Worm (Caenorhabditis elegans) whole organism, L3 larva: ENCODE measurements around the gene ztf-18.

ENCODE experiments used
- ama-1 ChIP-seq: fragments of 150-350 bp; optimal IDR thresholded peaks from 2 replicates; lab custom pipeline; 2018
- ceh-16 ChIP-seq: sonication (generic microtip); optimal IDR thresholded peaks from 2 replicates; lab custom pipeline; 2017; ENCODE audit warnings: missing biosample characterization, missing genetic modification characterization
- elt-3 ChIP-seq, 3 experiments: fragments of 150-350 bp in 1 of 3; sonication (generic microtip) in 2 of 3; optimal IDR thresholded peaks; 2 replicates in 2 of 3; 4 replicates in 1 of 3; lab custom pipeline; 2014 to 2017; ENCODE audit warnings: missing biosample characterization in 3 of 3, missing genetic modification characterization in 3 of 3
- fos-1 ChIP-seq: fragments of 150-350 bp; optimal IDR thresholded peaks from 2 replicates; lab custom pipeline; 2014; ENCODE audit warnings: missing biosample characterization, missing genetic modification characterization
- nhr-11 ChIP-seq: fragments of 150-350 bp; optimal IDR thresholded peaks from 2 replicates; lab custom pipeline; 2014; ENCODE audit warnings: missing biosample characterization, missing genetic modification characterization
- nhr-28 ChIP-seq: fragments of 150-350 bp; optimal IDR thresholded peaks from 2 replicates; lab custom pipeline; 2014; ENCODE audit warnings: missing biosample characterization, missing genetic modification characterization
- skn-1 ChIP-seq: fragments of 150-350 bp; optimal IDR thresholded peaks from 2 replicates; lab custom pipeline; 2014; ENCODE audit warnings: missing biosample characterization, missing genetic modification characterization
- tbx-2 ChIP-seq: sonication (generic microtip); optimal IDR thresholded peaks from 2 replicates; lab custom pipeline; 2016; ENCODE audit warnings: mild to moderate bottlenecking, missing genetic modification characterization, missing compliant biosample characterization
- unc-39 ChIP-seq: sonication (generic microtip); optimal IDR thresholded peaks from 4 replicates; lab custom pipeline; 2017; ENCODE audit warnings: missing biosample characterization, missing genetic modification characterization
- unc-62 ChIP-seq: fragments of 150-350 bp; sonication (generic microtip); optimal IDR thresholded peaks from 4 replicates; lab custom pipeline; 2014; ENCODE audit warnings: missing biosample characterization, missing genetic modification reagents, missing genetic modification characterization

- no peak for TF ChIP-seq nhr-11 (tag; lab: Kevin White, UChicago)
- no peak for TF ChIP-seq unc-62 (GFP tag; lab: Kevin White, UChicago)
- no peak for TF ChIP-seq skn-1 (tag; lab: Kevin White, UChicago)
- TF ChIP-seq ama-1 = no peak
- no peak for TF ChIP-seq unc-39 (tag; lab: Kevin White, UChicago)
- no peak for TF ChIP-seq ceh-16 (tag; lab: Kevin White, UChicago)
- no peak for TF ChIP-seq nhr-28
- TF ChIP-seq tbx-2 (tag; lab: Kevin White, UChicago) = no peak
- TF ChIP-seq fos-1 = no peak
- no peak for TF ChIP-seq elt-3 (tag; optimal IDR thresholded peaks at IDR 0.05; lab: Kevin White, UChicago)
Measured at ce11 chrIII:843999-844398, 51.5 kb downstream of the ztf-18 start.
